Fruit fly (Drosophila melanogaster): Measurements from ENCODE around the gene CG8043.
A peak's percentile ranks its signal among the peaks of the same experiment; 100 is the strongest.

The CG8043 gene

dm6 chr3R:8652731-8653130 is 24.0 kb upstream of the CG8043 start, which contains the start of the genes Sys1 and Dhod (continued):
- TF ChIP-seq CG6765 (GFP tag; optimal IDR thresholded peaks at IDR 0.05) (no peak), NK7.1 (GFP tag; optimal IDR thresholded peaks at IDR 0.05) (peak; percentile 39), CG17802 (tag; optimal IDR thresholded peaks at IDR 0.05) (no peak), bsh (GFP tag; optimal IDR thresholded peaks at IDR 0.05) (peak in 1 of 2 experiments; percentile 53), CG2889 (GFP tag; IDR thresholded peaks at IDR 0.05) (peak; percentile 44; the same call in 2 of the 3 replicates), slp2 (GFP tag; optimal IDR thresholded peaks at IDR 0.05) (peak; percentile 6), knrl (GFP tag; IDR thresholded peaks at IDR 0.05; ENCODE audit: partially characterized antibody) (peak; percentile 87), CG8290 (GFP tag; optimal IDR thresholded peaks at IDR 0.05) (peak; percentile 51), CG8290 (tag; optimal IDR thresholded peaks at IDR 0.05) (peak; percentile 13 to 58), stc (GFP tag; IDR thresholded peaks at IDR 0.05) (no peak), CG10543 (GFP tag; optimal IDR thresholded peaks at IDR 0.05) (peak; percentile 28), Meics (GFP tag; optimal IDR thresholded peaks at IDR 0.05) (peak; percentile 57), CG9609 (GFP tag; optimal IDR thresholded peaks at IDR 0.05) (peak; percentile 67), CG32772 (GFP tag; IDR thresholded peaks at IDR 0.05) (peak; percentile 60), CG7928 (GFP tag; optimal IDR thresholded peaks at IDR 0.05) (peak; percentile 69), Mad (GFP tag; optimal IDR thresholded peaks at IDR 0.05) (peak; percentile 48), zen2 (GFP tag; IDR thresholded peaks at IDR 0.05; ENCODE audit: partially characterized antibody) (peak; percentile 83; the same call in 2 of the 3 replicates), croc (GFP tag; conservative IDR thresholded peaks at IDR 0.05) (no peak), ftz-f1 (GFP tag; optimal IDR thresholded peaks at IDR 0.05) (no peak), Dll (GFP tag; IDR thresholded peaks at IDR 0.05; ENCODE audit: partially characterized antibody) (peak; percentile 93), CG30431 (GFP tag; optimal IDR thresholded peaks at IDR 0.05) (no peak), CG31441 (GFP tag; IDR thresholded peaks at IDR 0.05) (peak; percentile 45; the same call in 1 of the 2 replicates), D19A (tag; optimal IDR thresholded peaks at IDR 0.05) (peak; percentile 45), dan (GFP tag; IDR thresholded peaks at IDR 0.05) (no peak), CG18262 (tag; optimal IDR thresholded peaks at IDR 0.05) (peak; percentile 57), Hr51 (GFP tag; optimal IDR thresholded peaks at IDR 0.05) (peak; percentile 52 to 59), ac (GFP tag; optimal IDR thresholded peaks at IDR 0.05) (no peak), dmrt11E (tag; optimal IDR thresholded peaks at IDR 0.05) (peak; percentile 51), ro (GFP tag; IDR thresholded peaks at IDR 0.05) (no peak), CG7786 (GFP tag; optimal IDR thresholded peaks at IDR 0.05) (peak; percentile 77), Lhr (GFP tag; optimal IDR thresholded peaks at IDR 0.05) (no peak), wor (GFP tag; IDR thresholded peaks at IDR 0.05) (peak; percentile 27; the same call in 1 of the 2 replicates), CG33557 (GFP tag; optimal IDR thresholded peaks at IDR 0.05) (peak; percentile 28), Awh (GFP tag; IDR thresholded peaks at IDR 0.05) (0 out of 2 replicates have a peak, but pooled peaks have one; percentile 48), Six4 (GFP tag; optimal IDR thresholded peaks at IDR 0.05) (peak; percentile 47), Trl (optimal IDR thresholded peaks at IDR 0.05) (no peak), Trl (GFP tag; optimal IDR thresholded peaks at IDR 0.05) (peak; percentile 70), CG17612 (GFP tag; IDR thresholded peaks at IDR 0.05) (no peak), CG10274 (GFP tag; optimal IDR thresholded peaks at IDR 0.05) (no peak), CG11093 (GFP tag; IDR thresholded peaks at IDR 0.05) (0 out of 3 replicates have a peak, but pooled peaks have one; percentile 40), NC2β (GFP tag; optimal IDR thresholded peaks at IDR 0.05) (peak; percentile 72), CG14667 (GFP tag; IDR thresholded peaks at IDR 0.05) (peak; percentile 47), chinmo (GFP tag; IDR thresholded peaks at IDR 0.05; ENCODE audit: partially characterized antibody) (peak; percentile 65; the same call in 1 of the 4 replicates), Doc3 (GFP tag; IDR thresholded peaks at IDR 0.05; ENCODE audit: partially characterized antibody) (peak; percentile 87), CG3847 (GFP tag; IDR thresholded peaks at IDR 0.05) (peak; percentile 63), CG18764 (GFP tag; optimal IDR thresholded peaks at IDR 0.05) (peak; percentile 33), CG30403 (GFP tag; optimal IDR thresholded peaks at IDR 0.05) (peak; percentile 75), danr (GFP tag; IDR thresholded peaks at IDR 0.05) (no peak), Dfd (GFP tag; optimal IDR thresholded peaks at IDR 0.05) (no peak), vnd (GFP tag; IDR thresholded peaks at IDR 0.05; ENCODE audit: partially characterized antibody) (peak; percentile 85), CG6689 (GFP tag; IDR thresholded peaks at IDR 0.05) (peak; percentile 91)
